Worm (Caenorhabditis elegans) whole organism, early embryonic: ENCODE results near the gene tif-1A.

Source experiments
- B0310.2 ChIP-seq: sonication (generic microtip); optimal IDR thresholded peaks from 2 replicates; lab custom pipeline; 2016; ENCODE audit warnings: mild to moderate bottlenecking, missing genetic modification characterization, missing compliant biosample characterization
- F13C5.2 ChIP-seq: sonication (generic microtip); optimal IDR thresholded peaks from 2 replicates; lab custom pipeline; 2017; ENCODE audit warnings: mild to moderate bottlenecking, missing genetic modification characterization, inconsistent platforms, missing compliant biosample characterization
- aly-1 ChIP-seq: sonication (generic microtip); optimal IDR thresholded peaks from 2 replicates; lab custom pipeline; 2016; ENCODE audit warnings: missing genetic modification characterization, missing compliant biosample characterization
- ama-1 ChIP-seq: fragments of 150-350 bp; optimal IDR thresholded peaks from 2 replicates; lab custom pipeline; 2014
- ceh-13 ChIP-seq: fragments of 200-800 bp; sonication (Bioruptor generic); optimal IDR thresholded peaks from 2 replicates; lab custom pipeline; 2018; ENCODE audit warnings: mild to moderate bottlenecking, missing genetic modification characterization, missing compliant biosample characterization
- ceh-36 ChIP-seq: sonication (generic microtip); optimal IDR thresholded peaks from 2 replicates; lab custom pipeline; 2016; ENCODE audit warnings: missing genetic modification characterization, inconsistent platforms, missing compliant biosample characterization
- ets-7 ChIP-seq: sonication (generic microtip); optimal IDR thresholded peaks from 2 replicates; lab custom pipeline; 2016; ENCODE audit warnings: missing genotype, missing genetic modification characterization, missing compliant biosample characterization
- flt-1 ChIP-seq: fragments of 200-800 bp; sonication (Bioruptor generic); IDR thresholded peaks from 2 replicates; pipeline ENCODE4 v1.3.6; 2022; ENCODE audit warnings: missing genetic modification characterization, missing compliant biosample characterization
- hmbx-1 ChIP-seq: sonication (generic microtip); optimal IDR thresholded peaks from 2 replicates; lab custom pipeline; 2016; ENCODE audit warnings: mild to moderate bottlenecking, missing genetic modification characterization, missing compliant biosample characterization
- hmg-4 ChIP-seq: fragments of 200-800 bp; sonication (Bioruptor generic); optimal IDR thresholded peaks from 2 replicates; lab custom pipeline; 2018; ENCODE audit warnings: mild to moderate bottlenecking, missing genetic modification characterization, missing compliant biosample characterization
- hnd-1 ChIP-seq: sonication (generic microtip); optimal IDR thresholded peaks from 2 replicates; lab custom pipeline; 2016; ENCODE audit warnings: missing genetic modification characterization, missing compliant biosample characterization
- pes-1 ChIP-seq: fragments of 200-800 bp; sonication (Bioruptor generic); IDR thresholded peaks from 2 replicates; pipeline ENCODE4 v1.3.6; 2022; ENCODE audit warnings: missing genetic modification reagents, missing genetic modification characterization, missing compliant biosample characterization
- scrt-1 ChIP-seq: fragments of 200-800 bp; sonication (Bioruptor generic); IDR thresholded peaks from 2 replicates; pipeline ENCODE4 v1.3.6; 2022; ENCODE audit warnings: missing genetic modification characterization, missing compliant biosample characterization
- sea-1 ChIP-seq: fragments of 200-800 bp; sonication (Bioruptor generic); conservative IDR thresholded peaks from 2 replicates; pipeline ENCODE4 v1.3.6; 2022; ENCODE audit warnings: missing genetic modification characterization, missing compliant biosample characterization
- tbx-11 ChIP-seq: fragments of 200-800 bp; sonication (Bioruptor generic); IDR thresholded peaks from 2 replicates; pipeline ENCODE4 v1.3.6; 2022; ENCODE audit warnings: missing genetic modification characterization, missing compliant biosample characterization
- tbx-37 ChIP-seq: fragments of 200-800 bp; sonication (Bioruptor generic); conservative IDR thresholded peaks from 2 replicates; pipeline ENCODE4 v1.3.6; 2022; ENCODE audit warnings: missing genetic modification reagents, missing genetic modification characterization, missing compliant biosample characterization
- tra-4 ChIP-seq: sonication (generic microtip); optimal IDR thresholded peaks from 2 replicates; lab custom pipeline; 2017; ENCODE audit warnings: missing genetic modification characterization, missing compliant biosample characterization

Gene tif-1A

ce11 chrIII:4004064-4004580 is at the start of gene tif-1A:
Gene tif-1A, minus strand, starts transcription at chrIII:4004114.
- TF ChIP-seq sea-1 (GFP tag; lab: Robert Waterston, UW) (0 out of 2 replicates have a peak, but pooled peaks have one; percentile 35), scrt-1 (no peak), F13C5.2 (tag; lab: Kevin White, UChicago) (peak; percentile 85), tbx-11 (GFP tag; lab: Robert Waterston, UW) (0 out of 2 replicates have a peak, but pooled peaks have one; percentile 33), ceh-36 (tag; lab: Kevin White, UChicago) (peak; percentile 14), pes-1 (GFP tag; lab: Robert Waterston, UW) (0 out of 2 replicates have a peak, but pooled peaks have one; percentile 41)

DNA sequence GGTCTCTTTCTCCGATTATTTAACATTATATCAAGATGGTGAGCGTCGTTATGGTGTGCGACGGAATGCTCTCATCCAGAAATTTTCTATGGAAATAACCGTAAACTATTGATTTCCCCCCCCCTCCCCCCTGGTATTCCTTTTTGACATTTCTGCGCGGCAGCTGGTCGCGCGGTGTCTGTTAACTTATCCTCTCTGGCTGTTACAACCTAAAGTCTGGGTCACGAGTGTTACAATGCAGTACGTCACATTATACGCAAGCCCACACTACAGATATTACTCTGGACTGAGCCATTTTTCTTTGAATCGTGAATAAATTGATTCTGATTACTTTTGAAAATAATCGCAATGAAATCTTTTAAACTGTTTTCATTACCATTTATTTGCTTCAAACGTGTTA is 45.2 kb upstream of the tif-1A start:
- TF ChIP-seq tbx-11 (GFP tag; lab: Robert Waterston, UW) (no peak), tra-4 (tag; lab: Kevin White, UChicago) (no peak), flt-1 (GFP tag; lab: Robert Waterston, UW) (no peak), hmbx-1 (no peak), tbx-37 (no peak), ets-7 (tag; lab: Kevin White, UChicago) (no peak), ama-1 (lab: Kevin White, UChicago) (no peak), hnd-1 (tag; lab: Kevin White, UChicago) (no peak), ceh-36 (tag; lab: Kevin White, UChicago) (no peak), sea-1 (GFP tag; lab: Robert Waterston, UW) (no peak), scrt-1 (no peak), ceh-13 (GFP tag; lab: Kevin White, UChicago) (no peak), B0310.2 (no peak), F13C5.2 (tag; lab: Kevin White, UChicago) (no peak), aly-1 (tag; lab: Kevin White, UChicago) (no peak)

DNA sequence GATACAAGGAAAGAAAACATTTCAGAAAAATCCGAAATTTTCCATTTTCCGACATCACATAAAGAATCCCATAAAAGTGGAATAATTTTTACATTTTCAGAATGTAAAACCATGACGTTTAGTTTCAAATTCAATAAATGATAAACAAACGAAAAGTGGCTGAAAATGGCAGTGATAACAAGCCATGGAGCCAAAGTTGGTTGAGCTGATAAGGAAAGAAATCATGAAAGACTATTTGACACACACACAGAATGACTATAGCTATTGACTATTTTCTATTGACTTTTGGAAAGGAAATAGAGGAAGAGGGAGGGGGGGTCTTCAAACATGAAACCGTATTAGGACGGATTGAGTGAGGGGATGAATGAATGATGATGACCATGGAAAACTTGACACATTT is 35.9 kb upstream of the tif-1A start:
- TF ChIP-seq hmg-4 (GFP tag; lab: Kevin White, UChicago) (no peak), aly-1 (tag; lab: Kevin White, UChicago) (no peak), F13C5.2 (tag; lab: Kevin White, UChicago) (no peak), tbx-11 (GFP tag; lab: Robert Waterston, UW) (no peak), ceh-36 (tag; lab: Kevin White, UChicago) (no peak), scrt-1 (no peak), B0310.2 (no peak), hmbx-1 (no peak), tra-4 (tag; lab: Kevin White, UChicago) (no peak), ceh-13 (GFP tag; lab: Kevin White, UChicago) (no peak), flt-1 (GFP tag; lab: Robert Waterston, UW) (no peak), sea-1 (GFP tag; lab: Robert Waterston, UW) (no peak), ets-7 (tag; lab: Kevin White, UChicago) (no peak), pes-1 (GFP tag; lab: Robert Waterston, UW) (no peak), tbx-37 (no peak), hnd-1 (tag; lab: Kevin White, UChicago) (no peak)

ce11 chrIII:4037332-4037731 is 33.4 kb upstream of the tif-1A start:
- TF ChIP-seq scrt-1 (no peak), ceh-36 (tag; lab: Kevin White, UChicago) (no peak), ama-1 (lab: Kevin White, UChicago) (no peak), sea-1 (GFP tag; lab: Robert Waterston, UW) (no peak), aly-1 (tag; lab: Kevin White, UChicago) (no peak), tbx-11 (GFP tag; lab: Robert Waterston, UW) (no peak), flt-1 (GFP tag; lab: Robert Waterston, UW) (no peak), hmg-4 (GFP tag; lab: Kevin White, UChicago) (no peak), B0310.2 (no peak)

DNA sequence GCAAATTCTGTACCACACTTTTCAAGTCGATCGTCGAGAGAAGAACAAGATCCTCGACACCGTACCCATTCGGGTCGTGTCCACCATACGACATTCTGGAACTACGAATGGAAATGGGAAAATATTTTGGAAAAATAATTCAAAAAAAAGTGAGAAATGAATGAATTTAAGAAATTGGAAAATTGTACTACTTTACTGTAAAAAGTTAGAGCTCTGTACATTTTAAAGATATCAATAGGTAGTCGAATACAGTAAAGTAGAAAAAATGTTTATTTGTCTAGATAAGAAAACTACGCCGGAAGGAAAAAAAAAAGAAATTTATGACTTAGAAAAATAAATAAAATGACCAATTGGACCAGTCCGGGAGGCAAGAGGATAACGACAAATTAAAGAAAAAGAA is 32.8 kb upstream of the tif-1A start, which contains the start of gene hum-5:
Gene hum-5, minus strand, starts transcription at position 101 of the 400 bp plus-strand sequence.
- no peak for TF ChIP-seq flt-1 (GFP tag; lab: Robert Waterston, UW)
- no peak for TF ChIP-seq ceh-13 (GFP tag; lab: Kevin White, UChicago)
- TF ChIP-seq hmg-4 (GFP tag; lab: Kevin White, UChicago) = no peak
- TF ChIP-seq tbx-37 = no peak
- no peak for TF ChIP-seq ama-1 (lab: Kevin White, UChicago)
- TF ChIP-seq ceh-36 (tag; lab: Kevin White, UChicago) = no peak
- no peak for TF ChIP-seq hmbx-1

ce11 chrIII:4034984-4035383 is 31.1 kb upstream of the tif-1A start:
- TF ChIP-seq flt-1 (GFP tag; lab: Robert Waterston, UW) (no peak), ama-1 (lab: Kevin White, UChicago) (no peak), ets-7 (tag; lab: Kevin White, UChicago) (no peak), tbx-11 (GFP tag; lab: Robert Waterston, UW) (no peak), pes-1 (GFP tag; lab: Robert Waterston, UW) (no peak), ceh-36 (tag; lab: Kevin White, UChicago) (no peak), scrt-1 (no peak), tra-4 (tag; lab: Kevin White, UChicago) (no peak), ceh-13 (GFP tag; lab: Kevin White, UChicago) (no peak), F13C5.2 (tag; lab: Kevin White, UChicago) (no peak), B0310.2 (no peak), hnd-1 (tag; lab: Kevin White, UChicago) (no peak), hmbx-1 (no peak), aly-1 (tag; lab: Kevin White, UChicago) (no peak), tbx-37 (no peak), hmg-4 (GFP tag; lab: Kevin White, UChicago) (no peak), sea-1 (GFP tag; lab: Robert Waterston, UW) (no peak)

DNA sequence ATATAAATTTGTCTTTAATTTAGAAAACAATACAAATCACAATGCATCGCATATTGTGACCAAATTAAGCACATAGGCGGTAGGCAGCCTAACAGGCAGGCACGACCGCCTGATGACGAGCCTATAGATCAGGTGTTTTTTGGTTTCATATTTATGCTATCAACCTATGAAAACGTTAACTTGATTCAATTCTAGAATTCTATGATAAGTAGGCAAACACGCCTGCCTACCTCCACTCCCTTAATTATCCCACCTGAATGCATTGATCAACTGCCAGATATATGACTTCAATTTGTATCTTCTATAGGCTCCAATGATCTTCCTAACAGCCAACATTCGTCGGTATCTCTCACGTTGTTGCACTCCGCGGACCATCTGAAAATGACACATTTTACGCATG is 26.9 kb upstream of the tif-1A start:
- TF ChIP-seq ceh-13 (GFP tag; lab: Kevin White, UChicago) (no peak), ets-7 (tag; lab: Kevin White, UChicago) (no peak), ama-1 (lab: Kevin White, UChicago) (no peak), sea-1 (GFP tag; lab: Robert Waterston, UW) (no peak)
